Fruit fly (Drosophila melanogaster): ENCODE data around the gene CG3513.

CG3513 gene

DNA sequence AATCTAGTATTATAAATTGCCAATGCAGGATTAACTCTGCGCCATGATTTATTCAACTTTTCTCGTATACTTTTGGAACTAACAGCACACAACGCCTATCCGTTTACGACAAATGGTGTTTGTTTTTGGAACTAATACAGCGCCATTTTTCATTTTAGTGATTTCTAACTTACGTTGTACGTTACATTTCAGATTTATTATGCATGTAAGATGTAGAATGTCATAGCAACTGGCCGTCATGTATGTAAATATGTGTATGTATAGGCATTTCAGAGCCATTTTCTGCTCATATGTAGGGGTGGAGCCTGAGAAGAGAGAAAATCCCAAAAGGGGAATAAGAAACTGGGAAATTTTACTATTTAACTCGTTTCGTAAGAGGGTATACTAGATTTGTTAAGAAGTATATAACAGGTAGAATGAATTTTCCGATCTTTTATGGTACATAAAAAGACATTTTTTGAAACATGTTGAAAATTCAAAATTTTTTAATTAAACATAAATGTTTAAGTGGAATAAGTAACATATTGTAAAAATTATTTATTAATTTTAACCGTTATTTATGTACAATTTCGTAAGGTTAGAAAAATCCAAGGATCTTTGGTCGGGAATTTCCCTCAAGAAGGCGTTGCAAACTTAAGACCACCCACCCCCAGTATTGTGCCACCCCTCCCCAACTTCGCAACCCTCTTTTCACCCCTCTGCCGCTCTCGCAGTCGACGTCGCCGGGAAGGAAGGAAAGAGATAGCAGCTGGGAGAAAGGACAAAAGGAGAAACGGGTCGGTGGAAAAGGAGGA is 35.4 kb downstream of the CG3513 start (continued):
- TF ChIP-seq Sox15 (GFP tag; optimal IDR thresholded peaks at IDR 0.05) (no peak), eg (GFP tag; IDR thresholded peaks at IDR 0.05) (peak; percentile 68), lz (GFP tag; optimal IDR thresholded peaks at IDR 0.05) (peak; percentile 34), Sox102F (GFP tag; optimal IDR thresholded peaks at IDR 0.05) (no peak), cyc (GFP tag; optimal IDR thresholded peaks at IDR 0.05) (peak; percentile 50), Eip93F (GFP tag; optimal IDR thresholded peaks at IDR 0.05) (no peak), topi (GFP tag; optimal IDR thresholded peaks at IDR 0.05) (peak; percentile 18), CG11762 (GFP tag; optimal IDR thresholded peaks at IDR 0.05; ENCODE audit: insufficient read depth) (no peak), Hr4 (GFP tag; optimal IDR thresholded peaks at IDR 0.05) (peak; percentile 33), Eip78C (GFP tag) (peak; percentile 60), acj6 (GFP tag; optimal IDR thresholded peaks at IDR 0.05) (peak; percentile 16), CG11294 (GFP tag; IDR thresholded peaks at IDR 0.05) (no peak), salr (GFP tag; optimal IDR thresholded peaks at IDR 0.05) (no peak), CG4318 (GFP tag; optimal IDR thresholded peaks at IDR 0.05) (peak; percentile 0), CG15336 (GFP tag; IDR thresholded peaks at IDR 0.05) (peak; percentile 60), esn (GFP tag; optimal IDR thresholded peaks at IDR 0.05) (peak; percentile 19), Hr39 (GFP tag; optimal IDR thresholded peaks at IDR 0.05) (peak; percentile 53), CG34406 (GFP tag; optimal IDR thresholded peaks at IDR 0.05) (no peak)

DNA sequence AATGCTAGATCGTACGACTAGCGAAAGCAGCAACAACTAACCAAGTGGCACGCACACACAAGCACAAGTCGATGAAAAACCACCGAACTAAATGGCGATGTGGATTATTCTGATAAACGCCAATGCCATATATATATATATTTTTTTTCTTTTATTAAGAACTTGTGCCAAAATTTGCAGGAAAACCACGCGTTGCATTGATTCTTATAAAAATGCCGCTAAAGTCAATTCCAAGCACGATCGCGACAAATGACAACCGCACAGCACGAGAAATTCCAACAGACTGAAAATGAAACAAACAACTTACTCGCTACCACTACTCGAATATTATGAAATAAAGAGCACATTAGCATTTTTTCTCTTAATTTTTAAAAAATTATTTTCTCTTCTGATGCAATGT is 36.3 kb downstream of the CG3513 start, which contains the start of gene for:
TSS of gene for (minus strand) at position 287 of the 400 bp plus-strand sequence.
- peak; percentile 21 for TF ChIP-seq fkh (GFP tag; optimal IDR thresholded peaks at IDR 0.05)
- no peak for TF ChIP-seq CG8632 (GFP tag; optimal IDR thresholded peaks at IDR 0.05)
- TF ChIP-seq CG10669 (GFP tag; optimal IDR thresholded peaks at IDR 0.05): no peak
- no peak for TF ChIP-seq pdm3 (GFP tag; optimal IDR thresholded peaks at IDR 0.05)
- no peak for TF ChIP-seq eg (GFP tag; IDR thresholded peaks at IDR 0.05)
- peak; percentile 24 for TF ChIP-seq vri (GFP tag; optimal IDR thresholded peaks at IDR 0.05)
- TF ChIP-seq acj6 (GFP tag; optimal IDR thresholded peaks at IDR 0.05): no peak
- TF ChIP-seq Eip78C (GFP tag): peak; percentile 14
- no peak for TF ChIP-seq Gug (GFP tag; IDR thresholded peaks at IDR 0.05)
- TF ChIP-seq CG6276 (GFP tag; optimal IDR thresholded peaks at IDR 0.05): peak; percentile 26
- no peak for TF ChIP-seq CG31627 (GFP tag; optimal IDR thresholded peaks at IDR 0.05)
- no peak for TF ChIP-seq svp (GFP tag)
- 0 out of 3 replicates have a peak, but pooled peaks have one; percentile 2 for TF ChIP-seq CG8119 (GFP tag; IDR thresholded peaks at IDR 0.05)

DNA sequence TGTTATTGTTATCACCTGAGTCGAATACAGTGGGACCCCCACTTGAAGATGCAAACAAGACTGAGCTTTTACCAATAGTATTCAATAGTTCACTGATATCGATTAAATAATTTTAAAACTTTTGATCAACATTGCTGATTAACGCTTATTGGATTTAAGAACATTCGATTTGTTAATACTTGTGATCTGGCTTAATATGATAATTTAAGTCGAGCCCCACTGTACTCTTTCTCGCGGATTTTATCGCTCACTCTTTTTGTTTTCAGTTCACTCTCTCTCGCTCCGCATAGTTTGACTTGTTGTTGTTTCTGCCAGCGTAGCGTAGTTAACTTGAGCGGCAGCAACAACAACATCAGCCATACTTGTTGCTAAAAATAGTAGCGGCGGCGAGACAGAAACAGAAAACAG is 37.3 kb downstream of the CG3513 start:
- peak; percentile 98 for TF ChIP-seq CG10631 (GFP tag; optimal IDR thresholded peaks at IDR 0.05)
- TF ChIP-seq topi (GFP tag; optimal IDR thresholded peaks at IDR 0.05): peak; percentile 99
- TF ChIP-seq Hr4 (GFP tag; optimal IDR thresholded peaks at IDR 0.05): peak; percentile 99
- TF ChIP-seq CG11762 (GFP tag; optimal IDR thresholded peaks at IDR 0.05; ENCODE audit: insufficient read depth): peak; percentile 99
- peak; percentile 99 for TF ChIP-seq CG32006 (GFP tag; optimal IDR thresholded peaks at IDR 0.05)
- TF ChIP-seq CG6276 (GFP tag; optimal IDR thresholded peaks at IDR 0.05): peak; percentile 99
- peak; percentile 97 for TF ChIP-seq dsx (GFP tag; optimal IDR thresholded peaks at IDR 0.05; ENCODE audit: poor library complexity, severe bottlenecking)
- peak; percentile 98 for TF ChIP-seq CG8319 (GFP tag; optimal IDR thresholded peaks at IDR 0.05)
- peak; percentile 99 for TF ChIP-seq esn (GFP tag; optimal IDR thresholded peaks at IDR 0.05)
- peak; percentile 99 for TF ChIP-seq acj6 (GFP tag; optimal IDR thresholded peaks at IDR 0.05)
- peak; percentile 91 for TF ChIP-seq fkh (GFP tag; optimal IDR thresholded peaks at IDR 0.05)
- TF ChIP-seq lz (GFP tag; optimal IDR thresholded peaks at IDR 0.05): peak; percentile 99
- peak; percentile 98 for TF ChIP-seq achi (GFP tag; optimal IDR thresholded peaks at IDR 0.05)
- peak; percentile 97 for TF ChIP-seq CG4318 (GFP tag; optimal IDR thresholded peaks at IDR 0.05)
- TF ChIP-seq Smox (GFP tag; optimal IDR thresholded peaks at IDR 0.05): peak; percentile 99
- TF ChIP-seq Eip78C (GFP tag): peak; percentile 100
- TF ChIP-seq Met (GFP tag; optimal IDR thresholded peaks at IDR 0.05): peak; percentile 99
- TF ChIP-seq CG3032 (tag; optimal IDR thresholded peaks at IDR 0.05): peak; percentile 98
- TF ChIP-seq Sox15 (GFP tag; optimal IDR thresholded peaks at IDR 0.05): peak; percentile 98
- peak; percentile 94 for TF ChIP-seq Blimp-1 (GFP tag; optimal IDR thresholded peaks at IDR 0.05)
- TF ChIP-seq ss (GFP tag; optimal IDR thresholded peaks at IDR 0.05): peak; percentile 97 to 98
- TF ChIP-seq Gug (GFP tag; IDR thresholded peaks at IDR 0.05): peak; percentile 98
- peak; percentile 99 for TF ChIP-seq net (GFP tag; optimal IDR thresholded peaks at IDR 0.05)
- peak; percentile 97 for TF ChIP-seq fd85E (GFP tag; optimal IDR thresholded peaks at IDR 0.05)
- TF ChIP-seq cyc (GFP tag; optimal IDR thresholded peaks at IDR 0.05): peak; percentile 99
- TF ChIP-seq CG1621 (tag; optimal IDR thresholded peaks at IDR 0.05): peak; percentile 98
- peak; percentile 99 for TF ChIP-seq Sox14 (GFP tag; optimal IDR thresholded peaks at IDR 0.05)
- peak; percentile 99 for TF ChIP-seq OdsH (GFP tag; optimal IDR thresholded peaks at IDR 0.05)
- peak; percentile 99 for TF ChIP-seq CG8632 (GFP tag; optimal IDR thresholded peaks at IDR 0.05)
- peak; percentile 99 for TF ChIP-seq CG3919 (GFP tag; optimal IDR thresholded peaks at IDR 0.05)
- TF ChIP-seq Ets21C (GFP tag; optimal IDR thresholded peaks at IDR 0.05): peak; percentile 98

All from whole organism, prepupa.